Worm (Caenorhabditis elegans): Measurements from ENCODE around the gene gldi-4.

ce11 chrIV:7012214-7012613 lies 5.2 kb upstream of the gldi-4 start:
- TF ChIP-seq mdl-1 (tag; optimal IDR thresholded peaks at IDR 0.05) (no peak), ceh-82 (tag; optimal IDR thresholded peaks at IDR 0.05) (no peak), F10B5.3 (tag; optimal IDR thresholded peaks at IDR 0.05) (no peak), madf-9 (GFP tag; conservative IDR thresholded peaks at IDR 0.05) (no peak), dve-1 (tag; optimal IDR thresholded peaks at IDR 0.05; ENCODE audit: insufficient read depth) (no peak)
